Worm (Caenorhabditis elegans) whole organism, L4/young adult: ENCODE measurements around the gene Y69E1A.3.

ENCODE experiments used
- W03F9.2 ChIP-seq: fragments of 150-350 bp; optimal IDR thresholded peaks from 2 replicates; lab custom pipeline; 2014; ENCODE audit warnings: missing biosample characterization, missing genetic modification characterization
- dao-5 ChIP-seq: sonication (generic microtip); optimal IDR thresholded peaks from 2 replicates; lab custom pipeline; 2016; ENCODE audit warnings: missing genotype, missing genetic modification characterization, moderate library complexity, missing compliant biosample characterization
- him-1 ChIP-seq: sonication (generic microtip); optimal IDR thresholded peaks from 2 replicates; lab custom pipeline; 2016; ENCODE audit warnings: missing genotype, missing genetic modification reagents, missing genetic modification characterization, missing compliant biosample characterization

DNA sequence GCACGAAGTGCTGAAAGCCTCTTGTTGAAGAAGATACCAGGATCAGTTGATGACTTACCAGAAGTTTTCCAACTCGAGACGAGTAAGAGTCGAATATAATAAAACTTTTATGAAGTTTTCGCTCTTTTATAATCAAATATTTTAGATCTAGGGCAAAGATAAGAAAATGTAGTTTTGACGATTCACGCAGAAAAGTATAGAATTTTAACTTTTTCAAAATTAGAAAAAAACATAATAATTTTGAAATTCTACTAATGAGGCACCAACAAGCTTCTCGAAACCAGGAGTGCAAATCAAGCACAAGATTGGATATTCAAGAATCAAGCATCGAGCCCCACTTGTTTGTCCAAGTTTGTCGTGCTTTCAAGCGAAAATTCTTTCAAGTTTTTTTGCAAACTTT is 3.3 kb upstream of the Y69E1A.3 start, which contains the start of gene Y69E1A.1:
- no peak for TF ChIP-seq W03F9.2
- no peak for TF ChIP-seq him-1 (tag; lab: Kevin White, UChicago)
- TF ChIP-seq dao-5 (tag; lab: Kevin White, UChicago): no peak
